Fruit fly (Drosophila melanogaster) S2 (cell line): ENCODE data around the gene CG17321.

Source experiments
- CG8478 ChIP-seq: fragments of >200 bp; optimal IDR thresholded peaks from 2 replicates; lab custom pipeline; 2018
- CTCF ChIP-seq, 2 experiments: fragments of >200 bp; optimal IDR thresholded peaks; 2 replicates each; lab custom pipeline; 2018

Gene CG17321

dm6 chr2L:18894998-18895732 lies 50.2 kb downstream of the CG17321 start:
- TF ChIP-seq CTCF (optimal IDR thresholded peaks at IDR 0.05; lab: Kevin White, UChicago) (no peak), CG8478 (no peak)

- TF ChIP-seq CTCF (optimal IDR thresholded peaks at IDR 0.05; lab: Kevin White, UChicago), result no peak
- TF ChIP-seq CG8478, result no peak
These were observed 51.4 kb downstream of the CG17321 start for dm6 chr2L:18896371-18896770.

DNA sequence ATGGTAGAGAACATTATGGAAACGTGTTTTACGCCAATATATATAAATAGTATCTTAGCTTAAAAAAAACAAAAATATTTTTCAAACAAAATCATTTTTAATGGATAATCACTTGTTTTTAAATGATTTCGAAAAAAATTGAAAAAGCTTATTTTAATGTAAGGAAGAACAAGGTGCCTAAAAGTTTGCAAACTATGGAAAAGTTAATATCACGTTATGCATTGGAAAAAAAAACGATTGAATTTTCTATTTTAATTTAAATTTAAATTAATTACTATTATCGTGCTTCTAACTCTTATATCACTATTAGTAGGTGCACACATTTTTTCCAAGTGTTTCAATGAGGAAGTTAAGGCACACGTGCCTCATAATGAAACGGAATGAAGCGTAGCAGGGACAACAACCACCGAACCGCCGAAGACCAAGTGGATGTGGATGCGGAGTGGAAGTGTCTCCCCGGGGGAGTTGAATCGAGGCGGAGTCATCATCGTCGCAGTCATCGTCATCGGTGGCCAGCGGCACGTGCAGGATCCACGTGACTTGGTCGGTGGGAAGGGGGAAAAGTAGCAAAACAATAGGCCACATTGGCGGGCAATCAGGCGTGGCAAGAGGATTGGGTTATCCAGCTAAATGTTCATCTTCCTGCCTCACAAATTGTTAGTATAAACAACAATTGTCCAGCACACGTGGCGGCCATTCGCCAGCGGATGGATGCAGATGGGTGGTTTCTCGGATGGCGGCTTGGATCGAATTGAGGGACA lies 52.0 kb downstream of the CG17321 start:
- TF ChIP-seq CTCF (optimal IDR thresholded peaks at IDR 0.05; lab: Kevin White, UChicago) (no peak), CG8478 (no peak)

dm6 chr2L:18897992-18898391 lies 53.0 kb downstream of the CG17321 start:
- TF ChIP-seq CTCF (optimal IDR thresholded peaks at IDR 0.05; lab: Kevin White, UChicago) (no peak), CG8478 (no peak)

- TF ChIP-seq CTCF (optimal IDR thresholded peaks at IDR 0.05; lab: Kevin White, UChicago), result no peak
- TF ChIP-seq CG8478, result no peak
These were observed 54.3 kb downstream of the CG17321 start for dm6 chr2L:18899254-18899653.

- no peak for TF ChIP-seq CG8478
- no peak for TF ChIP-seq CTCF (optimal IDR thresholded peaks at IDR 0.05; lab: Kevin White, UChicago)
These were observed 54.9 kb downstream of the CG17321 start for dm6 chr2L:18899862-18900261.

dm6 chr2L:18900976-18901375 lies 56.0 kb downstream of the CG17321 start:
- TF ChIP-seq CG8478, result no peak
- no peak for TF ChIP-seq CTCF (optimal IDR thresholded peaks at IDR 0.05; lab: Kevin White, UChicago)
